Worm (Caenorhabditis elegans): Measurements from ENCODE around the gene ant-1.3.

ant-1.3 gene

DNA sequence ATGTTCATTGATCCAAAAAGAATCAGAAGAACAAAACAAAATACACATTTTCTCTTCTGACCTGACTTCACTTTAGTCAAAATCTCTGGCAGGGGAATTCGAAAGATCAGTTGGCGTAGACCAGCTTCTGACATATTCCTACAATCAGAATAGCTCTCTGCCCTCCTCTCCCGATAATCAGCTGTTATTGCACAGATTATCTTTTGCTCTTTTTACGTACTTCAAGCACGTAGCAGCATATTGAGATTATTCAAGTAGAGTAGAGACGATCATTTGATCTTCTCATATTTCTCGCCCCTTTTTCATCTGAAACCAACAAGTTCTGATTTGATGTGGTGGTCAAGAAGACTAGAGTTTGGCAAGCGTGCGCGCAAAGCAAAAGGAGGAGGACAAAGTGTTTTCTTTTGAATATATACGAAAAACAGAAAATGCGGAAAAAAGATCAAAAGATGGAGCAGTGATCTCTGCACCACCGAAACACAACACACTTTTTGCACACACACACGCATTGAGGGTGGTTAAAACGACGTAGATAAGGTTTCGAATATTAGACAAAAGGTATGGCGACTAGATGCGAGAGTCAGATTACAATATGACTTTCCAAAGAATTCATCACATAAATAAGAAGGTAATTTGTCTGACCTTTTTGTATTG lies 35.3 kb downstream of the ant-1.3 start (continued):
- TF ChIP-seq nhr-42 (GFP tag; IDR thresholded peaks at IDR 0.05) (no peak), F44E2.7 (GFP tag; IDR thresholded peaks at IDR 0.05) (no peak), T20F7.1 (GFP tag; optimal IDR thresholded peaks at IDR 0.05) (no peak), tra-1 (GFP tag; IDR thresholded peaks at IDR 0.05) (no peak), nhr-102 (tag; optimal IDR thresholded peaks at IDR 0.05) (no peak), cey-2 (tag; optimal IDR thresholded peaks at IDR 0.05; ENCODE audit: borderline replicate concordance, insufficient read depth) (no peak), lim-7 (GFP tag; IDR thresholded peaks at IDR 0.05) (no peak), Y48G9A.11 (GFP tag; IDR thresholded peaks at IDR 0.05) (no peak), lin-13 (GFP tag; optimal IDR thresholded peaks at IDR 0.05) (no peak), F10B5.3 (tag; optimal IDR thresholded peaks at IDR 0.05) (no peak), snpc-1.2 (GFP tag; IDR thresholded peaks at IDR 0.05) (no peak), mep-1 (tag; optimal IDR thresholded peaks at IDR 0.05) (peak; percentile 2), lin-1 (GFP tag; IDR thresholded peaks at IDR 0.05) (no peak), aly-2 (tag; optimal IDR thresholded peaks at IDR 0.05) (no peak), ceh-82 (tag; optimal IDR thresholded peaks at IDR 0.05) (no peak), dmd-6 (GFP tag; IDR thresholded peaks at IDR 0.05) (no peak), set-16 (GFP tag; IDR thresholded peaks at IDR 0.05) (no peak), daf-16 (GFP tag; optimal IDR thresholded peaks at IDR 0.05) (no peak), daf-16 (tag; optimal IDR thresholded peaks at IDR 0.05) (peak; percentile 61), unc-39 (tag; optimal IDR thresholded peaks at IDR 0.05) (no peak), mes-2 (tag; optimal IDR thresholded peaks at IDR 0.05; ENCODE audit: poor library complexity, severe bottlenecking) (peak; percentile 7), nhr-111 (GFP tag; optimal IDR thresholded peaks at IDR 0.05) (no peak), jun-1 (tag; optimal IDR thresholded peaks at IDR 0.05) (no peak), spr-1 (tag; optimal IDR thresholded peaks at IDR 0.05) (no peak), mdl-1 (tag; optimal IDR thresholded peaks at IDR 0.05) (peak in 1 of 2 experiments; percentile 22), ztf-7 (tag; optimal IDR thresholded peaks at IDR 0.05) (no peak), F26F4.8 (GFP tag; conservative IDR thresholded peaks at IDR 0.05) (no peak), ceh-32 (tag; optimal IDR thresholded peaks at IDR 0.05; ENCODE audit: poor library complexity) (no peak), unc-130 (GFP tag; optimal IDR thresholded peaks at IDR 0.05) (no peak), fos-1 (tag; optimal IDR thresholded peaks at IDR 0.05) (no peak), zag-1 (tag; optimal IDR thresholded peaks at IDR 0.05) (no peak), mxl-3 (GFP tag; optimal IDR thresholded peaks at IDR 0.05) (peak; percentile 1), skn-1 (tag; optimal IDR thresholded peaks at IDR 0.05) (no peak), sdz-12 (GFP tag; optimal IDR thresholded peaks at IDR 0.05) (no peak), lir-3 (tag; optimal IDR thresholded peaks at IDR 0.05) (no peak), Y5F2A.4 (GFP tag; optimal IDR thresholded peaks at IDR 0.05) (no peak), rbr-2 (tag; optimal IDR thresholded peaks at IDR 0.05) (no peak), ctbp-1 (GFP tag; IDR thresholded peaks at IDR 0.05) (0 out of 2 replicates have a peak, but pooled peaks have one; percentile 53), snpc-4 (tag; optimal IDR thresholded peaks at IDR 0.05) (no peak), R02D3.7 (tag; optimal IDR thresholded peaks at IDR 0.05) (no peak), ZK337.2 (GFP tag; IDR thresholded peaks at IDR 0.05) (no peak), dmd-9 (GFP tag; IDR thresholded peaks at IDR 0.05) (0 out of 2 replicates have a peak, but pooled peaks have one; percentile 9), daf-8 (GFP tag; IDR thresholded peaks at IDR 0.05) (no peak), ztf-11 (tag; optimal IDR thresholded peaks at IDR 0.05) (no peak), arid-1 (GFP tag; conservative IDR thresholded peaks at IDR 0.05) (no peak), daf-12 (tag; optimal IDR thresholded peaks at IDR 0.05) (no peak), ceh-20 (GFP tag; IDR thresholded peaks at IDR 0.05) (no peak), ama-1 (optimal IDR thresholded peaks at IDR 0.05) (no peak), hlh-11 (tag; optimal IDR thresholded peaks at IDR 0.05) (peak; percentile 27), aha-1 (tag) (peak; percentile 77), ces-1 (GFP tag; optimal IDR thresholded peaks at IDR 0.05) (no peak), ceh-62 (tag; optimal IDR thresholded peaks at IDR 0.05) (no peak)

All from whole organism, L4 larva.